Worm (Caenorhabditis elegans) whole organism, early embryonic: Measurements from ENCODE around the gene ZK666.15.

Experiments
- B0310.2 ChIP-seq: sonication (generic microtip); optimal IDR thresholded peaks from 2 replicates; lab custom pipeline; 2016; ENCODE audit warnings: mild to moderate bottlenecking, missing genetic modification characterization, missing compliant biosample characterization
- ama-1 ChIP-seq: fragments of 150-350 bp; optimal IDR thresholded peaks from 2 replicates; lab custom pipeline; 2014
- ceh-36 ChIP-seq: sonication (generic microtip); optimal IDR thresholded peaks from 2 replicates; lab custom pipeline; 2016; ENCODE audit warnings: missing genetic modification characterization, inconsistent platforms, missing compliant biosample characterization
- flt-1 ChIP-seq: fragments of 200-800 bp; sonication (Bioruptor generic); IDR thresholded peaks from 2 replicates; pipeline ENCODE4 v1.3.6; 2022; ENCODE audit warnings: missing genetic modification characterization, missing compliant biosample characterization
- hmg-4 ChIP-seq: fragments of 200-800 bp; sonication (Bioruptor generic); optimal IDR thresholded peaks from 2 replicates; lab custom pipeline; 2018; ENCODE audit warnings: mild to moderate bottlenecking, missing genetic modification characterization, missing compliant biosample characterization
- pes-1 ChIP-seq: fragments of 200-800 bp; sonication (Bioruptor generic); IDR thresholded peaks from 2 replicates; pipeline ENCODE4 v1.3.6; 2022; ENCODE audit warnings: missing genetic modification reagents, missing genetic modification characterization, missing compliant biosample characterization
- scrt-1 ChIP-seq: fragments of 200-800 bp; sonication (Bioruptor generic); IDR thresholded peaks from 2 replicates; pipeline ENCODE4 v1.3.6; 2022; ENCODE audit warnings: missing genetic modification characterization, missing compliant biosample characterization
- tbx-11 ChIP-seq: fragments of 200-800 bp; sonication (Bioruptor generic); IDR thresholded peaks from 2 replicates; pipeline ENCODE4 v1.3.6; 2022; ENCODE audit warnings: missing genetic modification characterization, missing compliant biosample characterization
- tra-4 ChIP-seq: sonication (generic microtip); optimal IDR thresholded peaks from 2 replicates; lab custom pipeline; 2017; ENCODE audit warnings: missing genetic modification characterization, missing compliant biosample characterization

DNA sequence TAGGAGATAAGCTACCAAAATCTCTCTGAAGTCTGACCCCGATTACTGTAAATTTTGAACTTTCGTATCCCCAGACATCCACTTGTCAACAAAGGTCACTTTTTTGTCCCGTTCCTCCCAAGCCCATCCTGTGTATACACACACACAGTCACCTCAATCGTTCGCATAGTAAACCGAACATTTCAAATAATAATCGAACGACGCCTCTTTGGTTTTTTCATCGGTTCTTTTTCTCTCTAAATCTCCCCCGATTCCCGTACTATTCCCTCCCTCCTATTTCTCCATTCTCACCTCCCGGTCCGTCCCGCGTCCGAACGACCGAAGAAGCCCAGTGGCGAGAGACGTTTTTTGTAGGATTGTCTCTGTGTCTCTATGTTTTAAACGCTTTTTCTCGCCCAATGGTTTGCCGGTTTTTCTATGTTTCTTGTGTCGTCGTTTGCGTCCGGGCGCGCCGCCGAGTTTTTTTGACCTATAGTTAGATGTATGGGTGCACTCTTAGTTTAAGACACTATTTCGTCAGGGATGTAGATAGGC lies 42.4 kb downstream of the ZK666.15 start:
- TF ChIP-seq tra-4 (tag; lab: Kevin White, UChicago) = no peak
- TF ChIP-seq tbx-11 = no peak
- no peak for TF ChIP-seq flt-1 (GFP tag; lab: Robert Waterston, UW)
- no peak for TF ChIP-seq ama-1 (lab: Kevin White, UChicago)
- no peak for TF ChIP-seq hmg-4 (GFP tag; lab: Kevin White, UChicago)
- TF ChIP-seq pes-1 (GFP tag; lab: Robert Waterston, UW) = no peak
- no peak for TF ChIP-seq B0310.2 (tag; lab: Kevin White, UChicago)
- TF ChIP-seq scrt-1 = no peak
- TF ChIP-seq ceh-36 (tag; lab: Kevin White, UChicago) = no peak
